Fruit fly (Drosophila melanogaster) whole organism, embryonic: Measurements from ENCODE around the gene CG5938.

Experiments used
- BtbVII ChIP-seq: fragments of 200-800 bp; sonication (Bioruptor generic); optimal IDR thresholded peaks from 3 replicates; lab custom pipeline; 2017; ENCODE audit warnings: missing biosample characterization, mild to moderate bottlenecking, missing genetic modification characterization
- CG10147 ChIP-seq: fragments of 200-800 bp; sonication (Bioruptor generic); optimal IDR thresholded peaks from 2 replicates; lab custom pipeline; 2019; ENCODE audit warnings: missing biosample characterization, mild to moderate bottlenecking, missing genetic modification characterization, moderate library complexity
- CG10366 ChIP-seq: fragments of 200-800 bp; sonication (Bioruptor generic); IDR thresholded peaks from 2 replicates; pipeline ENCODE4 v1.3.6; 2022; ENCODE audit warnings: missing biosample characterization, missing genetic modification characterization
- CG10654 ChIP-seq: fragments of 200-800 bp; sonication (Bioruptor generic); optimal IDR thresholded peaks from 2 replicates; lab custom pipeline; 2016; ENCODE audit warnings: missing biosample characterization, missing genetic modification characterization
- CG11247 ChIP-seq: fragments of 200-800 bp; sonication (Bioruptor generic); IDR thresholded peaks from 2 replicates; pipeline ENCODE4 v1.3.6; 2022; ENCODE audit warnings: missing biosample characterization, missing genetic modification characterization
- CG12155 ChIP-seq: fragments of 200-800 bp; sonication (Bioruptor generic); optimal IDR thresholded peaks from 3 replicates; lab custom pipeline; 2016; ENCODE audit warnings: missing biosample characterization, missing genetic modification characterization
- CG14860 ChIP-seq: fragments of 200-800 bp; sonication (Bioruptor generic); IDR thresholded peaks from 3 replicates; pipeline ENCODE4 v1.3.6; 2022; ENCODE audit warnings: missing biosample characterization, missing genetic modification characterization; ENCODE audit not compliant: partially characterized antibody
- CG15479 ChIP-seq: fragments of 200-800 bp; sonication (Bioruptor generic); optimal IDR thresholded peaks from 3 replicates; lab custom pipeline; 2019; ENCODE audit warnings: missing biosample characterization, mild to moderate bottlenecking, missing genetic modification characterization, moderate library complexity
- CG15514 ChIP-seq: fragments of 200-800 bp; sonication (Bioruptor generic); optimal IDR thresholded peaks from 3 replicates; lab custom pipeline; 2017; ENCODE audit warnings: missing biosample characterization, missing genetic modification characterization, mild to moderate bottlenecking, moderate library complexity, missing genetic modification reagents
- CG1602 ChIP-seq: fragments of 200-800 bp; sonication (Bioruptor generic); optimal IDR thresholded peaks from 3 replicates; lab custom pipeline; 2016; ENCODE audit warnings: missing biosample characterization, missing genetic modification characterization
- CG17612 ChIP-seq: fragments of 200-800 bp; sonication (Bioruptor generic); IDR thresholded peaks from 2 replicates; pipeline ENCODE4 v1.3.6; 2022; ENCODE audit warnings: missing biosample characterization, missing genetic modification characterization
- CG18764 ChIP-seq: fragments of 200-800 bp; sonication (Bioruptor generic); optimal IDR thresholded peaks from 3 replicates; lab custom pipeline; 2016; ENCODE audit warnings: missing biosample characterization, missing genetic modification characterization
- CG31224 ChIP-seq: fragments of 200-800 bp; sonication (Bioruptor generic); IDR thresholded peaks from 2 replicates; pipeline ENCODE4 v1.3.6; 2022; ENCODE audit warnings: missing biosample characterization, missing genetic modification characterization
- CG43689 ChIP-seq: fragments of 200-800 bp; sonication (Bioruptor generic); IDR thresholded peaks from 2 replicates; pipeline ENCODE4 v1.3.6; 2022; ENCODE audit warnings: missing biosample characterization, missing genetic modification characterization
- CG4404 ChIP-seq: fragments of 200-800 bp; sonication (Bioruptor generic); IDR thresholded peaks from 2 replicates; pipeline ENCODE4 v1.3.6; 2022; ENCODE audit warnings: missing biosample characterization, missing genetic modification characterization
- CG6254 ChIP-seq: fragments of 200-800 bp; sonication (Bioruptor generic); optimal IDR thresholded peaks from 3 replicates; lab custom pipeline; 2017; ENCODE audit warnings: mild to moderate bottlenecking, missing biosample characterization, missing genetic modification reagents, missing genetic modification characterization
- CG6683 ChIP-seq: fragments of 200-800 bp; sonication (Bioruptor generic); optimal IDR thresholded peaks from 2 replicates; lab custom pipeline; 2017; ENCODE audit warnings: missing biosample characterization, mild to moderate bottlenecking, missing genetic modification characterization, missing genetic modification reagents
- CG7839 ChIP-seq: fragments of 200-800 bp; sonication (Bioruptor generic); optimal IDR thresholded peaks from 3 replicates; lab custom pipeline; 2018; ENCODE audit warnings: missing biosample characterization, mild to moderate bottlenecking, missing genetic modification characterization, moderate library complexity
- CG7963 ChIP-seq: fragments of 200-800 bp; sonication (Bioruptor generic); IDR thresholded peaks from 3 replicates; pipeline ENCODE4 v1.3.6; 2022; ENCODE audit warnings: missing biosample characterization, missing genetic modification characterization; ENCODE audit not compliant: partially characterized antibody
- CG8290 ChIP-seq, 3 experiments: fragments of 200-800 bp; sonication (Bioruptor generic); optimal IDR thresholded peaks; 2 replicates each; lab custom pipeline; 2016 to 2019; ENCODE audit warnings: missing biosample characterization in 3 of 3, missing genetic modification characterization in 3 of 3, mild to moderate bottlenecking in 2 of 3, moderate library complexity in 1 of 3
- CG8388 ChIP-seq: fragments of 200-800 bp; sonication (Bioruptor generic); optimal IDR thresholded peaks from 2 replicates; lab custom pipeline; 2019; ENCODE audit warnings: missing biosample characterization, mild to moderate bottlenecking, missing genetic modification characterization, moderate library complexity
- CG8765 ChIP-seq: fragments of 200-800 bp; sonication (Bioruptor generic); IDR thresholded peaks from 2 replicates; pipeline ENCODE4 v1.3.6; 2022; ENCODE audit warnings: missing biosample characterization, missing genetic modification characterization
- CG9797 ChIP-seq: fragments of 200-800 bp; sonication (Bioruptor generic); optimal IDR thresholded peaks from 3 replicates; lab custom pipeline; 2018; ENCODE audit warnings: missing biosample characterization, mild to moderate bottlenecking, missing genetic modification characterization
- CG9817 ChIP-seq: fragments of 200-800 bp; sonication (Bioruptor generic); optimal IDR thresholded peaks from 2 replicates; lab custom pipeline; 2018; ENCODE audit warnings: missing biosample characterization, mild to moderate bottlenecking, missing genetic modification characterization, moderate library complexity
- Dek ChIP-seq: fragments of 200-800 bp; sonication (Bioruptor generic); optimal IDR thresholded peaks from 3 replicates; lab custom pipeline; 2019; ENCODE audit warnings: missing biosample characterization, mild to moderate bottlenecking, missing genetic modification characterization, moderate library complexity
- Dref ChIP-seq: fragments of 200-800 bp; sonication (Bioruptor generic); IDR thresholded peaks from 2 replicates; pipeline ENCODE4 v1.3.6; 2022; ENCODE audit warnings: missing biosample characterization, missing genetic modification characterization
- Eip74EF ChIP-seq, 2 experiments: fragments of 200-800 bp in 1 of 2; fragments of >200 bp in 1 of 2; sonication (Bioruptor generic) in 1 of 2; optimal IDR thresholded peaks; 2 replicates each; lab custom pipeline; 2017 to 2019; ENCODE audit warnings: missing biosample characterization in 2 of 2, missing genetic modification characterization in 2 of 2, mild to moderate bottlenecking in 1 of 2, moderate library complexity in 1 of 2
- Lhr ChIP-seq: fragments of 200-800 bp; sonication (Bioruptor generic); optimal IDR thresholded peaks from 3 replicates; lab custom pipeline; 2017; ENCODE audit warnings: mild to moderate bottlenecking, missing biosample characterization, missing genetic modification reagents, missing genetic modification characterization
- Lpt ChIP-seq: fragments of >200 bp; optimal IDR thresholded peaks from 2 replicates; lab custom pipeline; 2018; ENCODE audit warnings: missing biosample characterization, missing genetic modification characterization
- NK7.1 ChIP-seq: fragments of 200-800 bp; sonication (Bioruptor generic); optimal IDR thresholded peaks from 3 replicates; lab custom pipeline; 2016; ENCODE audit warnings: missing biosample characterization, missing genetic modification characterization
- Side ChIP-seq: fragments of 200-800 bp; sonication (Bioruptor generic); optimal IDR thresholded peaks from 2 replicates; lab custom pipeline; 2016; ENCODE audit warnings: missing biosample characterization, missing genetic modification characterization
- Six4 ChIP-seq: fragments of 200-800 bp; sonication (Bioruptor generic); optimal IDR thresholded peaks from 2 replicates; lab custom pipeline; 2016; ENCODE audit warnings: missing biosample characterization, missing genetic modification characterization
- Sox100B ChIP-seq: fragments of 200-800 bp; sonication (Bioruptor generic); optimal IDR thresholded peaks from 3 replicates; lab custom pipeline; 2018; ENCODE audit warnings: missing biosample characterization, mild to moderate bottlenecking, missing genetic modification characterization
- TFAM ChIP-seq: fragments of 200-800 bp; sonication (Bioruptor generic); optimal IDR thresholded peaks from 2 replicates; lab custom pipeline; 2017; ENCODE audit warnings: missing biosample characterization, missing genetic modification characterization, inconsistent platforms
- aop ChIP-seq: fragments of 200-800 bp; sonication (Bioruptor generic); IDR thresholded peaks from 2 replicates; pipeline ENCODE4 v1.3.6; 2022; ENCODE audit warnings: missing biosample characterization, missing genetic modification characterization
- ap ChIP-seq: fragments of 200-800 bp; sonication (Bioruptor generic); IDR thresholded peaks from 2 replicates; pipeline ENCODE4 v1.3.6; 2022; ENCODE audit warnings: missing biosample characterization, missing genetic modification characterization
- bowl ChIP-seq: fragments of 200-800 bp; sonication (Bioruptor generic); IDR thresholded peaks from 2 replicates; pipeline ENCODE4 v1.3.6; 2022; ENCODE audit warnings: missing biosample characterization, missing genetic modification characterization
- chm ChIP-seq: fragments of 200-800 bp; sonication (Bioruptor generic); IDR thresholded peaks from 2 replicates; pipeline ENCODE4 v1.3.6; 2022; ENCODE audit warnings: missing biosample characterization, missing genetic modification characterization
- corto ChIP-seq: fragments of 200-800 bp; sonication (Bioruptor generic); optimal IDR thresholded peaks from 2 replicates; lab custom pipeline; 2016; ENCODE audit warnings: missing biosample characterization, mild to moderate bottlenecking, missing genetic modification characterization, moderate library complexity
- mam ChIP-seq: fragments of 200-800 bp; sonication (Bioruptor generic); optimal IDR thresholded peaks from 3 replicates; lab custom pipeline; 2016; ENCODE audit warnings: missing biosample characterization, missing genetic modification characterization
- oc ChIP-seq: fragments of 200-800 bp; sonication (Bioruptor generic); optimal IDR thresholded peaks from 2 replicates; lab custom pipeline; 2018; ENCODE audit warnings: missing biosample characterization, mild to moderate bottlenecking, missing genetic modification characterization, moderate library complexity
- otp ChIP-seq: fragments of 200-800 bp; sonication (Bioruptor generic); IDR thresholded peaks from 3 replicates; pipeline ENCODE4, ENCODE4 v1.3.6; 2022; ENCODE audit warnings: missing biosample characterization, missing genetic modification characterization
- peb ChIP-seq: fragments of 200-800 bp; sonication (Bioruptor generic); IDR thresholded peaks from 2 replicates; pipeline ENCODE4 v1.3.6; 2022; ENCODE audit warnings: missing biosample characterization, missing genetic modification characterization
- run ChIP-seq: fragments of 200-800 bp; sonication (Bioruptor generic); optimal IDR thresholded peaks from 3 replicates; lab custom pipeline; 2018; ENCODE audit warnings: missing biosample characterization, mild to moderate bottlenecking, missing genetic modification characterization
- sc ChIP-seq, 3 experiments: fragments of >200 bp in 2 of 3; fragments of 200-800 bp in 1 of 3; sonication (Bioruptor generic) in 1 of 3; optimal IDR thresholded peaks; 2 replicates in 2 of 3; 3 replicates in 1 of 3; lab custom pipeline; 2017; ENCODE audit warnings: mild to moderate bottlenecking in 1 of 3, missing biosample characterization in 1 of 3, missing genetic modification characterization in 1 of 3, missing genetic modification reagents in 1 of 3
- shn ChIP-seq: fragments of 200-800 bp; sonication (Bioruptor generic); optimal IDR thresholded peaks from 3 replicates; lab custom pipeline; 2016; ENCODE audit warnings: missing biosample characterization, missing genetic modification characterization
- slou ChIP-seq: fragments of 200-800 bp; sonication (Bioruptor generic); optimal IDR thresholded peaks from 3 replicates; lab custom pipeline; 2016; ENCODE audit warnings: missing biosample characterization, missing genetic modification characterization
- tap ChIP-seq: fragments of 200-800 bp; optimal IDR thresholded peaks from 3 replicates; lab custom pipeline; 2019; ENCODE audit warnings: missing biosample characterization, mild to moderate bottlenecking, missing genetic modification characterization, moderate library complexity

Gene CG5938

dm6 chr3R:27274533-27275447 is at the start of gene CG5938 (continued):
- TF ChIP-seq CG8290 (GFP tag; optimal IDR thresholded peaks at IDR 0.05; lab: Kevin White, UChicago) (no peak), CG8290 (tag; optimal IDR thresholded peaks at IDR 0.05; lab: Kevin White, UChicago) (no peak), CG43689 (no peak), run (tag; lab: Kevin White, UChicago) (no peak), Sox100B (GFP tag; lab: Kevin White, UChicago) (peak; percentile 19), ap (GFP tag; lab: Robert Waterston, UW) (no peak), Dek (tag; lab: Kevin White, UChicago) (peak; percentile 22), CG10147 (GFP tag; lab: Kevin White, UChicago) (no peak), CG14860 (no peak), CG12155 (GFP tag; lab: Kevin White, UChicago) (peak; percentile 6), CG9817 (tag; lab: Kevin White, UChicago) (peak; percentile 9), Eip74EF (GFP tag; optimal IDR thresholded peaks at IDR 0.05; lab: Kevin White, UChicago) (peak in 1 of 2 experiments; percentile 12), peb (GFP tag; lab: Robert Waterston, UW) (no peak), oc (no peak), sc (optimal IDR thresholded peaks at IDR 0.05; lab: Kevin White, UChicago) (no peak), sc (GFP tag; optimal IDR thresholded peaks at IDR 0.05; lab: Kevin White, UChicago) (no peak), shn (GFP tag; lab: Kevin White, UChicago) (no peak), CG6254 (GFP tag; lab: Kevin White, UChicago) (no peak), bowl (GFP tag; lab: Robert Waterston, UW) (no peak), CG15514 (GFP tag; lab: Kevin White, UChicago) (peak; percentile 62), corto (GFP tag; lab: Kevin White, UChicago) (no peak), CG9797 (GFP tag; lab: Kevin White, UChicago) (peak; percentile 13), Six4 (GFP tag; lab: Kevin White, UChicago) (no peak), CG1602 (GFP tag; lab: Kevin White, UChicago) (peak; percentile 18), mam (no peak), Lpt (GFP tag; lab: Kevin White, UChicago) (no peak), CG15479 (GFP tag; lab: Kevin White, UChicago) (peak; percentile 53), aop (GFP tag; lab: Robert Waterston, UW) (no peak), CG8765 (GFP tag; lab: Robert Waterston, UW) (no peak), CG10654 (GFP tag; lab: Kevin White, UChicago) (peak; percentile 0), Lhr (GFP tag; lab: Kevin White, UChicago) (no peak), CG8388 (GFP tag; lab: Kevin White, UChicago) (no peak), CG4404 (no peak), otp (GFP tag; lab: Robert Waterston, UW) (no peak), Dref (no peak), slou (GFP tag; lab: Kevin White, UChicago) (no peak), CG17612 (GFP tag; lab: Robert Waterston, UW) (no peak), TFAM (GFP tag; lab: Kevin White, UChicago) (no peak), CG7963 (GFP tag; lab: Robert Waterston, UW) (no peak), CG6683 (GFP tag; lab: Kevin White, UChicago) (no peak), Side (no peak), CG11247 (GFP tag; lab: Robert Waterston, UW) (no peak), tap (tag; lab: Kevin White, UChicago) (peak; percentile 40), CG10366 (GFP tag; lab: Robert Waterston, UW) (0 out of 2 replicates have a peak, but pooled peaks have one; percentile 10), CG18764 (GFP tag; lab: Kevin White, UChicago) (peak; percentile 23), CG31224 (GFP tag; lab: Robert Waterston, UW) (no peak), chm (no peak), CG7839 (tag; lab: Kevin White, UChicago) (peak; percentile 18), BtbVII (GFP tag; lab: Kevin White, UChicago) (no peak), NK7.1 (no peak)
